Fruit fly (Drosophila melanogaster) S2 (cell line): ENCODE measurements around the gene CG14891.

Experiments used
- CG8478 ChIP-seq: fragments of >200 bp; optimal IDR thresholded peaks from 2 replicates; lab custom pipeline; 2018
- CTCF ChIP-seq, 2 experiments: fragments of >200 bp; optimal IDR thresholded peaks; 2 replicates each; lab custom pipeline; 2018

- TF ChIP-seq CTCF (optimal IDR thresholded peaks at IDR 0.05; lab: Kevin White, UChicago) (no peak), CG8478 (lab: Kevin White, UChicago) (no peak)
Measured at dm6 chr3R:16605929-16606328, 34.6 kb downstream of the CG14891 start.
